Worm (Caenorhabditis elegans): ENCODE results near the gene T25D10.4.

- TF ChIP-seq F13H6.1 (tag; optimal IDR thresholded peaks at IDR 0.05) (no peak), snpc-4 (tag; optimal IDR thresholded peaks at IDR 0.05) (no peak), ztf-11 (tag; optimal IDR thresholded peaks at IDR 0.05) (no peak), alr-1 (tag; optimal IDR thresholded peaks at IDR 0.05) (no peak), nhr-77 (tag; optimal IDR thresholded peaks at IDR 0.05) (no peak), unc-62 (GFP tag; optimal IDR thresholded peaks at IDR 0.05) (no peak), fos-1 (tag; optimal IDR thresholded peaks at IDR 0.05) (peak; percentile 3), zag-1 (tag; optimal IDR thresholded peaks at IDR 0.05) (no peak)
These were observed 29.2 kb downstream of the T25D10.4 start, which contains the start of gene F58F12.12 for ce11 chrII:6380866-6381265.
